Fruit fly (Drosophila melanogaster) whole organism, prepupa: ENCODE data around the gene Rrp45.
A peak's percentile ranks its signal among the peaks of the same experiment; 100 is the strongest.

Experiments
- Blimp-1 ChIP-seq: fragments of 200-800 bp; sonication (Bioruptor generic); optimal IDR thresholded peaks from 3 replicates; lab custom pipeline; 2017; ENCODE audit warnings: missing biosample characterization, missing genetic modification characterization, mild to moderate bottlenecking, moderate library complexity, missing genetic modification reagents
- CG10631 ChIP-seq: fragments of 200-800 bp; sonication (Bioruptor generic); optimal IDR thresholded peaks from 2 replicates; lab custom pipeline; 2016; ENCODE audit warnings: missing biosample characterization, missing genetic modification characterization
- CG11294 ChIP-seq: fragments of 200-800 bp; sonication (Bioruptor generic); IDR thresholded peaks from 2 replicates; pipeline ENCODE4 v1.3.6; 2022; ENCODE audit warnings: missing biosample characterization, missing genetic modification characterization
- CG11762 ChIP-seq: fragments of 200-800 bp; sonication (Bioruptor generic); optimal IDR thresholded peaks from 3 replicates; lab custom pipeline; 2016; ENCODE audit warnings: missing biosample characterization, missing genetic modification characterization; ENCODE audit not compliant: insufficient read depth
- CG11902 ChIP-seq: fragments of 200-800 bp; sonication (Bioruptor generic); optimal IDR thresholded peaks from 3 replicates; lab custom pipeline; 2016; ENCODE audit warnings: missing biosample characterization, missing genetic modification characterization
- CG15336 ChIP-seq: fragments of 200-800 bp; sonication (Bioruptor generic); IDR thresholded peaks from 2 replicates; pipeline ENCODE4 v1.3.6; 2022; ENCODE audit warnings: missing biosample characterization, missing genetic modification characterization
- CG1621 ChIP-seq: fragments of 200-800 bp; sonication (Bioruptor generic); optimal IDR thresholded peaks from 3 replicates; lab custom pipeline; 2018; ENCODE audit warnings: missing biosample characterization, mild to moderate bottlenecking, missing genetic modification characterization
- CG16779 ChIP-seq: fragments of 200-800 bp; sonication (Bioruptor generic); optimal IDR thresholded peaks from 3 replicates; lab custom pipeline; 2017; ENCODE audit warnings: missing biosample characterization, mild to moderate bottlenecking, missing genetic modification characterization
- CG3032 ChIP-seq: fragments of 200-800 bp; optimal IDR thresholded peaks from 2 replicates; lab custom pipeline; 2019; ENCODE audit warnings: missing biosample characterization, mild to moderate bottlenecking, missing genetic modification characterization, moderate library complexity
- CG32006 ChIP-seq: fragments of 200-800 bp; sonication (Bioruptor generic); optimal IDR thresholded peaks from 3 replicates; lab custom pipeline; 2017; ENCODE audit warnings: missing biosample characterization, mild to moderate bottlenecking, missing genetic modification characterization
- CG34406 ChIP-seq: fragments of 200-800 bp; sonication (Bioruptor generic); optimal IDR thresholded peaks from 3 replicates; lab custom pipeline; 2016; ENCODE audit warnings: missing biosample characterization, missing genetic modification characterization
- CG4318 ChIP-seq: fragments of 200-800 bp; sonication (Bioruptor generic); optimal IDR thresholded peaks from 3 replicates; lab custom pipeline; 2017; ENCODE audit warnings: missing biosample characterization, mild to moderate bottlenecking, missing genetic modification characterization
- CG6163 ChIP-seq: fragments of 200-800 bp; sonication (Bioruptor generic); IDR thresholded peaks from 3 replicates; pipeline ENCODE4 v1.3.6; 2022; ENCODE audit warnings: missing biosample characterization, missing genetic modification characterization
- CG6276 ChIP-seq: fragments of 200-800 bp; sonication (Bioruptor generic); optimal IDR thresholded peaks from 2 replicates; lab custom pipeline; 2017; ENCODE audit warnings: missing biosample characterization, mild to moderate bottlenecking, missing genetic modification characterization
- CG6792 ChIP-seq: fragments of 200-800 bp; sonication (Bioruptor generic); optimal IDR thresholded peaks from 3 replicates; lab custom pipeline; 2016; ENCODE audit warnings: missing biosample characterization, missing genetic modification characterization
- CG6808 ChIP-seq: fragments of 200-800 bp; sonication (Bioruptor generic); optimal IDR thresholded peaks from 3 replicates; lab custom pipeline; 2017; ENCODE audit warnings: missing biosample characterization, missing genetic modification characterization, mild to moderate bottlenecking, moderate library complexity, missing genetic modification reagents
- CG6854 ChIP-seq: fragments of 200-800 bp; sonication (Bioruptor generic); optimal IDR thresholded peaks from 2 replicates; lab custom pipeline; 2017; ENCODE audit warnings: missing biosample characterization, mild to moderate bottlenecking, missing genetic modification characterization
- CG7368 ChIP-seq: fragments of 200-800 bp; sonication (Bioruptor generic); optimal IDR thresholded peaks from 3 replicates; lab custom pipeline; 2016; ENCODE audit warnings: missing biosample characterization, missing genetic modification characterization
- CG8119 ChIP-seq: fragments of 200-800 bp; sonication (Bioruptor generic); IDR thresholded peaks from 3 replicates; pipeline ENCODE4 v1.3.6; 2022; ENCODE audit warnings: missing biosample characterization, missing genetic modification characterization
- CG8632 ChIP-seq: fragments of 200-800 bp; sonication (Bioruptor generic); optimal IDR thresholded peaks from 3 replicates; lab custom pipeline; 2016; ENCODE audit warnings: missing biosample characterization, missing genetic modification characterization
- CG9139 ChIP-seq: fragments of 200-800 bp; sonication (Bioruptor generic); optimal IDR thresholded peaks from 3 replicates; lab custom pipeline; 2017; ENCODE audit warnings: missing biosample characterization, mild to moderate bottlenecking, missing genetic modification characterization
- Eip75B ChIP-seq: fragments of 200-800 bp; sonication (Bioruptor generic); optimal IDR thresholded peaks from 3 replicates; lab custom pipeline; 2016; ENCODE audit warnings: missing biosample characterization, missing genetic modification characterization
- Eip78C ChIP-seq: fragments of 200-800 bp; sonication (Bioruptor generic); peaks from one replicate; lab custom pipeline; 2016; ENCODE audit warnings: missing biosample characterization, missing genetic modification characterization
- Eip93F ChIP-seq: fragments of 200-800 bp; sonication (Bioruptor generic); optimal IDR thresholded peaks from 2 replicates; lab custom pipeline; 2016; ENCODE audit warnings: missing biosample characterization, mild to moderate bottlenecking, missing genetic modification characterization
- Ets21C ChIP-seq: fragments of 200-800 bp; sonication (Bioruptor generic); optimal IDR thresholded peaks from 3 replicates; lab custom pipeline; 2016; ENCODE audit warnings: missing biosample characterization, missing genetic modification characterization
- Gug ChIP-seq: fragments of 200-800 bp; sonication (Bioruptor generic); IDR thresholded peaks from 2 replicates; pipeline ENCODE4 v1.3.6; 2022; ENCODE audit warnings: missing biosample characterization, missing genetic modification characterization
- Hr38 ChIP-seq: sonication (Bioruptor generic); optimal IDR thresholded peaks from 2 replicates; lab custom pipeline; 2016; ENCODE audit warnings: missing biosample characterization, missing genetic modification characterization
- Lpt ChIP-seq: fragments of 200-800 bp; sonication (Bioruptor generic); optimal IDR thresholded peaks from 3 replicates; lab custom pipeline; 2016; ENCODE audit warnings: missing biosample characterization, missing genetic modification characterization
- Met ChIP-seq: fragments of 200-800 bp; sonication (Bioruptor generic); optimal IDR thresholded peaks from 3 replicates; lab custom pipeline; 2016; ENCODE audit warnings: missing biosample characterization, missing genetic modification characterization
- OdsH ChIP-seq: fragments of 200-800 bp; sonication (Bioruptor generic); optimal IDR thresholded peaks from 3 replicates; lab custom pipeline; 2016; ENCODE audit warnings: missing biosample characterization, missing genetic modification characterization
- Sox102F ChIP-seq: fragments of 200-800 bp; sonication (Bioruptor generic); optimal IDR thresholded peaks from 2 replicates; lab custom pipeline; 2016; ENCODE audit warnings: missing biosample characterization, mild to moderate bottlenecking, missing genetic modification characterization
- Sox14 ChIP-seq: fragments of 200-800 bp; sonication (Bioruptor generic); optimal IDR thresholded peaks from 3 replicates; lab custom pipeline; 2016; ENCODE audit warnings: missing biosample characterization, missing genetic modification characterization
- Sox15 ChIP-seq: fragments of 200-800 bp; sonication (Bioruptor generic); optimal IDR thresholded peaks from 3 replicates; lab custom pipeline; 2016; ENCODE audit warnings: missing biosample characterization, missing genetic modification characterization
- achi ChIP-seq: fragments of 200-800 bp; sonication (Bioruptor generic); optimal IDR thresholded peaks from 3 replicates; lab custom pipeline; 2016; ENCODE audit warnings: missing biosample characterization, missing genetic modification characterization
- acj6 ChIP-seq: fragments of 200-800 bp; sonication (Bioruptor generic); optimal IDR thresholded peaks from 3 replicates; lab custom pipeline; 2016; ENCODE audit warnings: missing biosample characterization, missing genetic modification characterization
- cyc ChIP-seq: fragments of 200-800 bp; sonication (Bioruptor generic); optimal IDR thresholded peaks from 3 replicates; lab custom pipeline; 2016; ENCODE audit warnings: missing biosample characterization, missing genetic modification characterization
- dac ChIP-seq: fragments of 200-800 bp; sonication (Bioruptor generic); optimal IDR thresholded peaks from 2 replicates; lab custom pipeline; 2017; ENCODE audit warnings: missing biosample characterization, mild to moderate bottlenecking, missing genetic modification characterization
- dsx ChIP-seq: fragments of 200-800 bp; optimal IDR thresholded peaks from 3 replicates; lab custom pipeline; 2019; ENCODE audit warnings: missing biosample characterization, mild to moderate bottlenecking, missing genetic modification characterization, moderate library complexity; ENCODE audit not compliant: poor library complexity, severe bottlenecking
- eg ChIP-seq: fragments of 200-800 bp; sonication (Bioruptor generic); IDR thresholded peaks from 3 replicates; pipeline ENCODE4 v1.3.6; 2022; ENCODE audit warnings: missing biosample characterization, missing genetic modification characterization
- esn ChIP-seq: fragments of 200-800 bp; sonication (Bioruptor generic); optimal IDR thresholded peaks from 2 replicates; lab custom pipeline; 2016; ENCODE audit warnings: missing biosample characterization, mild to moderate bottlenecking, missing genetic modification characterization, moderate library complexity
- fd85E ChIP-seq: fragments of 200-800 bp; sonication (Bioruptor generic); optimal IDR thresholded peaks from 3 replicates; lab custom pipeline; 2016; ENCODE audit warnings: missing biosample characterization, missing genetic modification characterization
- fkh ChIP-seq: fragments of 200-800 bp; sonication (Bioruptor generic); optimal IDR thresholded peaks from 3 replicates; lab custom pipeline; 2017; ENCODE audit warnings: missing biosample characterization, mild to moderate bottlenecking, missing genetic modification characterization, moderate library complexity
- lz ChIP-seq: fragments of 200-800 bp; sonication (Bioruptor generic); optimal IDR thresholded peaks from 3 replicates; lab custom pipeline; 2016; ENCODE audit warnings: missing biosample characterization, missing genetic modification characterization
- net ChIP-seq: fragments of 200-800 bp; sonication (Bioruptor generic); optimal IDR thresholded peaks from 3 replicates; lab custom pipeline; 2016; ENCODE audit warnings: missing biosample characterization, missing genetic modification characterization
- pdm3 ChIP-seq: fragments of 200-800 bp; sonication (Bioruptor generic); optimal IDR thresholded peaks from 3 replicates; lab custom pipeline; 2016; ENCODE audit warnings: missing biosample characterization, missing genetic modification characterization
- ss ChIP-seq, 2 experiments: fragments of 200-800 bp; sonication (Bioruptor generic); optimal IDR thresholded peaks; 2 replicates in 1 of 2; 3 replicates in 1 of 2; lab custom pipeline; 2017 to 2018; ENCODE audit warnings: mild to moderate bottlenecking in 2 of 2, missing biosample characterization in 2 of 2, missing genetic modification characterization in 2 of 2, moderate library complexity in 1 of 2
- svp ChIP-seq: fragments of 200-800 bp; sonication (Bioruptor generic); peaks from one replicate; lab custom pipeline; 2016; ENCODE audit warnings: missing biosample characterization, missing genetic modification characterization
- topi ChIP-seq: fragments of 200-800 bp; sonication (Bioruptor generic); optimal IDR thresholded peaks from 3 replicates; lab custom pipeline; 2016; ENCODE audit warnings: missing biosample characterization, missing genetic modification characterization
- vri ChIP-seq: fragments of 200-800 bp; sonication (Bioruptor generic); optimal IDR thresholded peaks from 3 replicates; lab custom pipeline; 2016; ENCODE audit warnings: missing biosample characterization, mild to moderate bottlenecking, missing genetic modification characterization

The Rrp45 gene

dm6 chrX:16765809-16766208 lies 25.3 kb downstream of the Rrp45 start (continued):
- no peak for TF ChIP-seq CG6276 (GFP tag; lab: Kevin White, UChicago)
- TF ChIP-seq esn (GFP tag; lab: Kevin White, UChicago), result no peak
- peak; percentile 65; the same call in 1 of the 2 replicates for TF ChIP-seq CG15336 (GFP tag; lab: Robert Waterston, UW)
- peak; percentile 40 for TF ChIP-seq acj6 (GFP tag; lab: Kevin White, UChicago)
- no peak for TF ChIP-seq vri
- peak; percentile 37 for TF ChIP-seq CG3032 (tag; lab: Kevin White, UChicago)
- peak; percentile 46; the same call in 2 of the 3 replicates for TF ChIP-seq CG8119 (GFP tag; lab: Robert Waterston, UW)
- no peak for TF ChIP-seq CG4318 (GFP tag; lab: Kevin White, UChicago)
- no peak for TF ChIP-seq CG16779 (tag; lab: Kevin White, UChicago)
- TF ChIP-seq achi (GFP tag; lab: Kevin White, UChicago), result peak; percentile 47
- no peak for TF ChIP-seq CG1621 (tag; lab: Kevin White, UChicago)
- no peak for TF ChIP-seq svp (GFP tag; lab: Kevin White, UChicago)

- TF ChIP-seq Blimp-1 (no peak), CG4318 (GFP tag; lab: Kevin White, UChicago) (no peak), CG9139 (no peak), Eip93F (GFP tag; lab: Kevin White, UChicago) (no peak), CG10631 (GFP tag; lab: Kevin White, UChicago) (peak; percentile 34), lz (GFP tag; lab: Kevin White, UChicago) (peak; percentile 33), CG6163 (GFP tag; lab: Robert Waterston, UW) (no peak), acj6 (GFP tag; lab: Kevin White, UChicago) (peak; percentile 18), CG11294 (GFP tag; lab: Robert Waterston, UW) (no peak), fkh (GFP tag; lab: Kevin White, UChicago) (no peak), CG1621 (tag; lab: Kevin White, UChicago) (peak; percentile 8), CG32006 (GFP tag; lab: Kevin White, UChicago) (peak; percentile 48), Sox102F (peak; percentile 26), CG34406 (GFP tag; lab: Kevin White, UChicago) (no peak), Sox15 (no peak), cyc (GFP tag; lab: Kevin White, UChicago) (no peak), CG16779 (tag; lab: Kevin White, UChicago) (no peak), CG7368 (GFP tag; lab: Kevin White, UChicago) (no peak), Gug (GFP tag; lab: Robert Waterston, UW) (no peak), Eip75B (peak; percentile 19), Sox14 (GFP tag; lab: Kevin White, UChicago) (peak; percentile 25), Eip78C (GFP tag; lab: Kevin White, UChicago) (peak; percentile 91), pdm3 (GFP tag; lab: Kevin White, UChicago) (peak; percentile 9), achi (GFP tag; lab: Kevin White, UChicago) (peak; percentile 42), CG6854 (no peak), CG11762 (no peak), OdsH (GFP tag; lab: Kevin White, UChicago) (peak; percentile 14), Ets21C (GFP tag; lab: Kevin White, UChicago) (no peak), CG6808 (peak; percentile 39), ss (GFP tag; optimal IDR thresholded peaks at IDR 0.05; lab: Kevin White, UChicago) (peak; percentile 59 to 70), topi (GFP tag; lab: Kevin White, UChicago) (peak; percentile 47), dsx (peak; percentile 62), CG3032 (tag; lab: Kevin White, UChicago) (peak; percentile 23), net (GFP tag; lab: Kevin White, UChicago) (peak; percentile 49), fd85E (GFP tag; lab: Kevin White, UChicago) (no peak), CG11902 (no peak), CG15336 (GFP tag; lab: Robert Waterston, UW) (peak; percentile 36), CG8632 (peak; percentile 1), dac (GFP tag; lab: Kevin White, UChicago) (no peak), Hr38 (GFP tag; lab: Kevin White, UChicago) (no peak), eg (GFP tag; lab: Robert Waterston, UW) (no peak), CG6792 (peak; percentile 31), Lpt (no peak), Met (GFP tag; lab: Kevin White, UChicago) (peak; percentile 42), CG8119 (GFP tag; lab: Robert Waterston, UW) (peak; percentile 38; the same call in 1 of the 3 replicates)
These were observed 26.1 kb downstream of the Rrp45 start for dm6 chrX:16764955-16765354.
